Worm (Caenorhabditis elegans) whole organism, L2 larva: ENCODE data around the gene ZK177.11.
A peak's percentile ranks its signal among the peaks of the same experiment; 100 is the strongest.

Experiments used
- C34F6.9 ChIP-seq: fragments of 150-350 bp; optimal IDR thresholded peaks from 2 replicates; lab custom pipeline; 2014; ENCODE audit warnings: missing biosample characterization, missing genetic modification characterization
- F13H6.1 ChIP-seq: sonication (generic microtip); optimal IDR thresholded peaks from 2 replicates; lab custom pipeline; 2016; ENCODE audit warnings: missing genetic modification characterization, missing compliant biosample characterization
- R02D3.7 ChIP-seq: fragments of 150-350 bp; optimal IDR thresholded peaks from 2 replicates; lab custom pipeline; 2014; ENCODE audit warnings: missing biosample characterization, missing genetic modification characterization
- Y55F3AM.14 ChIP-seq: fragments of 200-800 bp; sonication (Bioruptor generic); optimal IDR thresholded peaks from 2 replicates; lab custom pipeline; 2018; ENCODE audit warnings: mild to moderate bottlenecking, missing genetic modification characterization, missing compliant biosample characterization
- ZK546.5 ChIP-seq: sonication (generic microtip); optimal IDR thresholded peaks from 2 replicates; lab custom pipeline; 2017; ENCODE audit warnings: missing biosample characterization, missing genetic modification characterization
- alr-1 ChIP-seq: fragments of 150-350 bp; optimal IDR thresholded peaks from 2 replicates; lab custom pipeline; 2014; ENCODE audit warnings: missing biosample characterization, missing genetic modification characterization
- aly-2 ChIP-seq: fragments of 150-350 bp; optimal IDR thresholded peaks from 2 replicates; lab custom pipeline; 2014; ENCODE audit warnings: missing biosample characterization, missing genetic modification characterization
- blmp-1 ChIP-seq: sonication (generic microtip); optimal IDR thresholded peaks from 2 replicates; lab custom pipeline; 2017; ENCODE audit warnings: missing genetic modification characterization, mild to moderate bottlenecking, missing compliant biosample characterization, antibody characterized with exemption, moderate library complexity; ENCODE audit not compliant: insufficient read depth
- ceh-82 ChIP-seq: fragments of 150-350 bp; optimal IDR thresholded peaks from 2 replicates; lab custom pipeline; 2014; ENCODE audit warnings: missing biosample characterization, missing genetic modification characterization
- dmd-4 ChIP-seq: sonication (generic microtip); optimal IDR thresholded peaks from 2 replicates; lab custom pipeline; 2017; ENCODE audit warnings: missing biosample characterization, missing genetic modification characterization
- elt-1 ChIP-seq: fragments of 150-350 bp; optimal IDR thresholded peaks from 2 replicates; lab custom pipeline; 2014; ENCODE audit warnings: missing biosample characterization, missing genetic modification characterization
- elt-3 ChIP-seq: sonication (generic microtip); optimal IDR thresholded peaks from 2 replicates; lab custom pipeline; 2017; ENCODE audit warnings: missing biosample characterization, missing genetic modification characterization
- fos-1 ChIP-seq: fragments of 150-350 bp; optimal IDR thresholded peaks from 2 replicates; lab custom pipeline; 2014; ENCODE audit warnings: missing biosample characterization, missing genetic modification characterization
- gmeb-1 ChIP-seq: fragments of 150-350 bp; optimal IDR thresholded peaks from 2 replicates; lab custom pipeline; 2014; ENCODE audit warnings: missing biosample characterization, missing genetic modification characterization
- lin-13 ChIP-seq: fragments of 150-350 bp; optimal IDR thresholded peaks from 2 replicates; lab custom pipeline; 2014; ENCODE audit warnings: missing biosample characterization, missing genetic modification reagents, missing genetic modification characterization
- lin-39 ChIP-seq: fragments of 150-350 bp; optimal IDR thresholded peaks from 2 replicates; lab custom pipeline; 2014; ENCODE audit warnings: missing biosample characterization, missing genetic modification reagents, missing genetic modification characterization
- lsy-2 ChIP-seq, 2 experiments: fragments of 150-350 bp in 1 of 2; sonication (generic microtip) in 1 of 2; optimal IDR thresholded peaks; 2 replicates each; lab custom pipeline; 2014 to 2017; ENCODE audit warnings: missing biosample characterization in 2 of 2, missing genetic modification characterization in 2 of 2
- mab-5 ChIP-seq: fragments of 150-350 bp; optimal IDR thresholded peaks from 2 replicates; lab custom pipeline; 2014; ENCODE audit warnings: missing biosample characterization, missing genetic modification characterization
- mbf-1 ChIP-seq: sonication (generic microtip); optimal IDR thresholded peaks from 2 replicates; lab custom pipeline; 2017; ENCODE audit warnings: missing biosample characterization, missing genetic modification characterization
- nhr-10 ChIP-seq: sonication (generic microtip); optimal IDR thresholded peaks from 2 replicates; lab custom pipeline; 2017; ENCODE audit warnings: missing biosample characterization, missing genetic modification characterization
- nhr-11 ChIP-seq: fragments of 150-350 bp; optimal IDR thresholded peaks from 2 replicates; lab custom pipeline; 2014; ENCODE audit warnings: missing biosample characterization, missing genetic modification characterization
- nhr-12 ChIP-seq: fragments of 150-350 bp; optimal IDR thresholded peaks from 2 replicates; lab custom pipeline; 2014; ENCODE audit warnings: missing biosample characterization, missing genetic modification characterization
- nhr-129 ChIP-seq: fragments of 150-350 bp; optimal IDR thresholded peaks from 2 replicates; lab custom pipeline; 2014; ENCODE audit warnings: missing biosample characterization, missing genetic modification characterization
- nhr-23 ChIP-seq: fragments of 150-350 bp; optimal IDR thresholded peaks from 2 replicates; lab custom pipeline; 2014; ENCODE audit warnings: missing biosample characterization, missing genetic modification reagents, missing genetic modification characterization
- nhr-25 ChIP-seq: fragments of 150-350 bp; sonication (generic microtip); optimal IDR thresholded peaks from 3 replicates; lab custom pipeline; 2014; ENCODE audit warnings: missing biosample characterization, missing genetic modification characterization
- nhr-77 ChIP-seq: fragments of 150-350 bp; optimal IDR thresholded peaks from 2 replicates; lab custom pipeline; 2014; ENCODE audit warnings: missing biosample characterization, missing genetic modification characterization
- skn-1 ChIP-seq: sonication (generic microtip); optimal IDR thresholded peaks from 2 replicates; lab custom pipeline; 2017; ENCODE audit warnings: missing biosample characterization, missing genetic modification characterization
- sma-3 ChIP-seq: sonication (generic microtip); optimal IDR thresholded peaks from 2 replicates; lab custom pipeline; 2016; ENCODE audit warnings: missing genetic modification reagents, missing genetic modification characterization, missing compliant biosample characterization
- sma-9 ChIP-seq, 2 experiments: fragments of 150-350 bp in 1 of 2; sonication (generic microtip) in 1 of 2; optimal IDR thresholded peaks; 2 replicates each; lab custom pipeline; 2014 to 2016; ENCODE audit warnings: missing genetic modification characterization in 2 of 2, mild to moderate bottlenecking in 1 of 2, missing biosample characterization in 1 of 2, missing compliant biosample characterization in 1 of 2, missing genetic modification reagents in 1 of 2, moderate library complexity in 1 of 2
- unc-55 ChIP-seq: fragments of 150-350 bp; sonication (generic microtip); optimal IDR thresholded peaks from 3 replicates; lab custom pipeline; 2014; ENCODE audit warnings: missing biosample characterization, missing genetic modification reagents, missing genetic modification characterization
- zag-1 ChIP-seq: fragments of 150-350 bp; optimal IDR thresholded peaks from 2 replicates; lab custom pipeline; 2014; ENCODE audit warnings: missing biosample characterization, missing genetic modification characterization
- ztf-11 ChIP-seq: sonication (generic microtip); optimal IDR thresholded peaks from 2 replicates; lab custom pipeline; 2017; ENCODE audit warnings: missing biosample characterization, missing genetic modification characterization
- ztf-4 ChIP-seq: fragments of 150-350 bp; optimal IDR thresholded peaks from 2 replicates; lab custom pipeline; 2014; ENCODE audit warnings: missing biosample characterization, missing genetic modification characterization

The ZK177.11 gene

ce11 chrII:5498156-5498739 lies 24.5 kb upstream of the ZK177.11 start, which contains the start of the genes suex-1 and F12A10.9:
suex-1 (minus strand) TSS chrII:5498256.
F12A10.9 (plus strand) TSS chrII:5498689.
- TF ChIP-seq unc-55 (GFP tag; lab: Kevin White, UChicago), result no peak
- TF ChIP-seq Y55F3AM.14 (GFP tag; lab: Kevin White, UChicago), result no peak
- no peak for TF ChIP-seq R02D3.7 (tag; lab: Kevin White, UChicago)
- no peak for TF ChIP-seq nhr-12
- TF ChIP-seq blmp-1 (tag; lab: Kevin White, UChicago), result no peak
- TF ChIP-seq nhr-25 (tag; lab: Kevin White, UChicago), result no peak
- no peak for TF ChIP-seq zag-1 (tag; lab: Kevin White, UChicago)
- no peak for TF ChIP-seq aly-2
- TF ChIP-seq sma-9 (GFP tag; optimal IDR thresholded peaks at IDR 0.05; lab: Kevin White, UChicago), result no peak
- TF ChIP-seq sma-9 (tag; optimal IDR thresholded peaks at IDR 0.05; lab: Kevin White, UChicago), result no peak
- no peak for TF ChIP-seq elt-1 (tag; lab: Kevin White, UChicago)
- TF ChIP-seq nhr-129 (tag; lab: Kevin White, UChicago), result no peak
- TF ChIP-seq ceh-82 (tag; lab: Kevin White, UChicago), result no peak

- TF ChIP-seq mbf-1, result no peak
- TF ChIP-seq elt-1 (tag; lab: Kevin White, UChicago), result no peak
- no peak for TF ChIP-seq elt-3 (tag; lab: Kevin White, UChicago)
- no peak for TF ChIP-seq dmd-4
- TF ChIP-seq F13H6.1 (tag; lab: Kevin White, UChicago), result no peak
- TF ChIP-seq zag-1 (tag; lab: Kevin White, UChicago), result no peak
- no peak for TF ChIP-seq Y55F3AM.14 (GFP tag; lab: Kevin White, UChicago)
- TF ChIP-seq alr-1 (tag; lab: Kevin White, UChicago), result no peak
- no peak for TF ChIP-seq blmp-1 (tag; lab: Kevin White, UChicago)
- TF ChIP-seq ztf-4, result no peak
- TF ChIP-seq nhr-23 (tag; lab: Kevin White, UChicago), result no peak
- TF ChIP-seq, all 48 proteins: peak for 0
Measured at ce11 chrII:5500470-5500869, 22.3 kb upstream of the ZK177.11 start, which contains the start of gene fzy-1. fzy-1 (plus strand) TSS chrII:5500770.

- TF ChIP-seq nhr-129 (tag; lab: Kevin White, UChicago) (peak; percentile 35), nhr-11 (tag; lab: Kevin White, UChicago) (no peak), R02D3.7 (tag; lab: Kevin White, UChicago) (no peak), lin-39 (tag; lab: Kevin White, UChicago) (no peak), sma-3 (GFP tag; lab: Kevin White, UChicago) (no peak), nhr-77 (tag; lab: Kevin White, UChicago) (no peak), dmd-4 (no peak), skn-1 (tag; lab: Kevin White, UChicago) (no peak), lsy-2 (tag; optimal IDR thresholded peaks at IDR 0.05; lab: Kevin White, UChicago) (peak in 1 of 2 experiments; percentile 49), gmeb-1 (peak; percentile 70), lin-13 (no peak), ZK546.5 (tag; lab: Kevin White, UChicago) (no peak), nhr-23 (tag; lab: Kevin White, UChicago) (no peak), elt-3 (tag; lab: Kevin White, UChicago) (no peak), nhr-10 (no peak), C34F6.9 (tag; lab: Kevin White, UChicago) (peak; percentile 33), ztf-11 (tag; lab: Kevin White, UChicago) (no peak), ceh-82 (tag; lab: Kevin White, UChicago) (no peak)
Measured at ce11 chrII:5500986-5501657, 21.6 kb upstream of the ZK177.11 start, which contains the start of gene F12A10.8. F12A10.8 (minus strand) TSS chrII:5501064.

ce11 chrII:5503760-5504159 lies 19.0 kb upstream of the ZK177.11 start, which contains the start of gene cyp-44A1:
cyp-44A1 (plus strand) TSS chrII:5504044.
- TF ChIP-seq mab-5 (tag; lab: Kevin White, UChicago) (no peak), fos-1 (tag; lab: Kevin White, UChicago) (peak; percentile 2)
